Worm (Caenorhabditis elegans): ENCODE results near the gene bicd-1.

Gene bicd-1

ce11 chrIV:6585397-6585921 lies 13.3 kb upstream of the bicd-1 start, which contains the start of the genes F38A5.2 and dnj-11 (continued):
- TF ChIP-seq unc-62 (GFP tag; optimal IDR thresholded peaks at IDR 0.05) (no peak), peb-1 (tag; optimal IDR thresholded peaks at IDR 0.05) (no peak), lin-39 (tag; optimal IDR thresholded peaks at IDR 0.05) (no peak), ztf-11 (tag; optimal IDR thresholded peaks at IDR 0.05) (no peak), lin-11 (tag; optimal IDR thresholded peaks at IDR 0.05) (peak; percentile 83)

ce11 chrIV:6582604-6583003 lies 10.5 kb upstream of the bicd-1 start, which contains the start of gene odr-8:
TSS of gene odr-8 (minus strand) at chrIV:6582704.
- TF ChIP-seq fos-1 (tag; optimal IDR thresholded peaks at IDR 0.05): no peak
- TF ChIP-seq nhr-129 (tag; optimal IDR thresholded peaks at IDR 0.05): no peak
- TF ChIP-seq mab-5 (tag; optimal IDR thresholded peaks at IDR 0.05): no peak
- TF ChIP-seq lin-13 (GFP tag; optimal IDR thresholded peaks at IDR 0.05): no peak
- TF ChIP-seq mdl-1 (tag; optimal IDR thresholded peaks at IDR 0.05): no peak
- TF ChIP-seq ama-1 (optimal IDR thresholded peaks at IDR 0.05): no peak
- TF ChIP-seq unc-39 (tag; optimal IDR thresholded peaks at IDR 0.05): no peak
- no peak for TF ChIP-seq ZK546.5 (tag; optimal IDR thresholded peaks at IDR 0.05)
- no peak for TF ChIP-seq ztf-4 (tag; optimal IDR thresholded peaks at IDR 0.05)
- TF ChIP-seq elt-3 (tag; optimal IDR thresholded peaks at IDR 0.05): no peak
- no peak for TF ChIP-seq ztf-11 (tag; optimal IDR thresholded peaks at IDR 0.05)
- TF ChIP-seq sma-9 (GFP tag; optimal IDR thresholded peaks at IDR 0.05): no peak
- TF ChIP-seq sma-9 (tag; optimal IDR thresholded peaks at IDR 0.05): no peak
- TF ChIP-seq crh-2 (tag; optimal IDR thresholded peaks at IDR 0.05): no peak
- no peak for TF ChIP-seq lin-39 (tag; optimal IDR thresholded peaks at IDR 0.05)
- no peak for TF ChIP-seq R02D3.7 (tag; optimal IDR thresholded peaks at IDR 0.05)
- no peak for TF ChIP-seq aly-2 (tag; optimal IDR thresholded peaks at IDR 0.05)
- no peak for TF ChIP-seq snpc-4 (tag; optimal IDR thresholded peaks at IDR 0.05)
- TF ChIP-seq mbf-1 (tag; optimal IDR thresholded peaks at IDR 0.05): no peak
- no peak for TF ChIP-seq peb-1 (tag; optimal IDR thresholded peaks at IDR 0.05)
- TF ChIP-seq dmd-4 (tag; optimal IDR thresholded peaks at IDR 0.05): no peak

ce11 chrIV:6581658-6582057 lies 9.5 kb upstream of the bicd-1 start:
- TF ChIP-seq lin-39 (tag; optimal IDR thresholded peaks at IDR 0.05) (no peak), ceh-16 (tag; optimal IDR thresholded peaks at IDR 0.05) (no peak), nhr-129 (tag; optimal IDR thresholded peaks at IDR 0.05) (no peak), nhr-77 (tag; optimal IDR thresholded peaks at IDR 0.05) (no peak), lsy-2 (tag; optimal IDR thresholded peaks at IDR 0.05) (no peak)

ce11 chrIV:6577914-6578313 lies 5.8 kb upstream of the bicd-1 start, which contains the start of gene C43G2.3:
TSS of gene C43G2.3 (plus strand) at chrIV:6578214.
- TF ChIP-seq ceh-82 (tag; optimal IDR thresholded peaks at IDR 0.05): no peak
- no peak for TF ChIP-seq ZK546.5 (tag; optimal IDR thresholded peaks at IDR 0.05)
- TF ChIP-seq nhr-25 (tag; optimal IDR thresholded peaks at IDR 0.05): no peak
- TF ChIP-seq elt-1 (tag; optimal IDR thresholded peaks at IDR 0.05): no peak
- no peak for TF ChIP-seq lin-13 (GFP tag; optimal IDR thresholded peaks at IDR 0.05)

ce11 chrIV:6576728-6577101 lies 4.6 kb upstream of the bicd-1 start:
- TF ChIP-seq nhr-129 (tag; optimal IDR thresholded peaks at IDR 0.05) (peak; percentile 50), lin-39 (tag; optimal IDR thresholded peaks at IDR 0.05) (no peak), F13H6.1 (tag; optimal IDR thresholded peaks at IDR 0.05) (peak; percentile 80), elt-3 (tag; optimal IDR thresholded peaks at IDR 0.05) (no peak), blmp-1 (tag; optimal IDR thresholded peaks at IDR 0.05; ENCODE audit: insufficient read depth) (peak; percentile 9), ztf-11 (tag; optimal IDR thresholded peaks at IDR 0.05) (no peak), nhr-10 (tag; optimal IDR thresholded peaks at IDR 0.05) (no peak), lin-13 (GFP tag; optimal IDR thresholded peaks at IDR 0.05) (peak; percentile 24), C34F6.9 (tag; optimal IDR thresholded peaks at IDR 0.05) (peak; percentile 40), alr-1 (tag; optimal IDR thresholded peaks at IDR 0.05) (no peak), ztf-1 (GFP tag; conservative IDR thresholded peaks at IDR 0.05) (no peak), sma-3 (GFP tag; optimal IDR thresholded peaks at IDR 0.05) (peak; percentile 59), egl-27 (tag; optimal IDR thresholded peaks at IDR 0.05) (peak; percentile 57), ama-1 (optimal IDR thresholded peaks at IDR 0.05) (no peak), mdl-1 (tag; optimal IDR thresholded peaks at IDR 0.05) (no peak), lsy-2 (tag; optimal IDR thresholded peaks at IDR 0.05) (peak in 1 of 2 experiments; percentile 52), nhr-11 (tag; optimal IDR thresholded peaks at IDR 0.05) (no peak), crh-2 (tag; optimal IDR thresholded peaks at IDR 0.05) (peak; percentile 56), unc-39 (tag; optimal IDR thresholded peaks at IDR 0.05) (no peak), ZK546.5 (tag; optimal IDR thresholded peaks at IDR 0.05) (no peak), fos-1 (tag; optimal IDR thresholded peaks at IDR 0.05) (peak; percentile 17), unc-62 (GFP tag; optimal IDR thresholded peaks at IDR 0.05) (no peak), nhr-25 (tag; optimal IDR thresholded peaks at IDR 0.05) (peak; percentile 59), nhr-237 (tag; optimal IDR thresholded peaks at IDR 0.05) (no peak), Y55F3AM.14 (GFP tag; optimal IDR thresholded peaks at IDR 0.05) (no peak), dmd-4 (tag; optimal IDR thresholded peaks at IDR 0.05) (no peak), sma-9 (GFP tag; optimal IDR thresholded peaks at IDR 0.05) (peak; percentile 59), sma-9 (tag; optimal IDR thresholded peaks at IDR 0.05) (no peak), ceh-16 (tag; optimal IDR thresholded peaks at IDR 0.05) (no peak), ztf-4 (tag; optimal IDR thresholded peaks at IDR 0.05) (no peak), sem-4 (tag; optimal IDR thresholded peaks at IDR 0.05) (no peak), snpc-4 (tag; optimal IDR thresholded peaks at IDR 0.05) (no peak), skn-1 (tag; optimal IDR thresholded peaks at IDR 0.05) (no peak), nhr-12 (tag; optimal IDR thresholded peaks at IDR 0.05) (no peak)
